Worm (Caenorhabditis elegans): ENCODE data around the gene T01E8.1.

T01E8.1 gene

ce11 chrII:10202275-10202674 lies 4.2 kb upstream of the T01E8.1 start (continued):
- TF ChIP-seq ceh-30 (tag; optimal IDR thresholded peaks at IDR 0.05) = no peak
- TF ChIP-seq madf-2 (tag; optimal IDR thresholded peaks at IDR 0.05) = peak; percentile 37
- TF ChIP-seq ttx-3 (tag; optimal IDR thresholded peaks at IDR 0.05) = no peak
- TF ChIP-seq hlh-13 (GFP tag; optimal IDR thresholded peaks at IDR 0.05) = peak; percentile 4
- no peak for TF ChIP-seq npax-4 (tag; optimal IDR thresholded peaks at IDR 0.05)
- no peak for TF ChIP-seq C38D4.7 (GFP tag; optimal IDR thresholded peaks at IDR 0.05)
- no peak for TF ChIP-seq ceh-45 (GFP tag; IDR thresholded peaks at IDR 0.05)
- peak; percentile 59 for TF ChIP-seq unc-42 (tag; optimal IDR thresholded peaks at IDR 0.05)
- TF ChIP-seq fkh-6 (tag; optimal IDR thresholded peaks at IDR 0.05) = peak; percentile 47
- TF ChIP-seq nfya-1 (tag; optimal IDR thresholded peaks at IDR 0.05) = peak; percentile 79
- TF ChIP-seq odd-2 (tag; optimal IDR thresholded peaks at IDR 0.05) = no peak
- TF ChIP-seq eyg-1 (tag; optimal IDR thresholded peaks at IDR 0.05) = no peak
- TF ChIP-seq sdc-2 (tag; optimal IDR thresholded peaks at IDR 0.05) = no peak
- no peak for TF ChIP-seq C08G9.2 (tag; optimal IDR thresholded peaks at IDR 0.05)
- TF ChIP-seq ceh-22 (tag; optimal IDR thresholded peaks at IDR 0.05) = no peak

- TF ChIP-seq ceh-14 (tag; optimal IDR thresholded peaks at IDR 0.05) = no peak
- TF ChIP-seq K02D7.2 (tag; optimal IDR thresholded peaks at IDR 0.05) = no peak
- TF ChIP-seq ceh-31 (tag; optimal IDR thresholded peaks at IDR 0.05) = no peak
- TF ChIP-seq pha-2 (tag; optimal IDR thresholded peaks at IDR 0.05) = no peak
- peak; percentile 11 for TF ChIP-seq unc-55 (GFP tag; optimal IDR thresholded peaks at IDR 0.05)
Observed at ce11 chrII:10203067-10203466, 3.5 kb upstream of the T01E8.1 start.

- TF ChIP-seq dve-1 (tag; optimal IDR thresholded peaks at IDR 0.05) (peak; percentile 12), pqm-1 (tag; optimal IDR thresholded peaks at IDR 0.05) (no peak)
Observed at ce11 chrII:10203765-10204164, 2.8 kb upstream of the T01E8.1 start.

ce11 chrII:10204428-10205049 lies 2.0 kb upstream of the T01E8.1 start:
- TF ChIP-seq K09A11.1 (tag; optimal IDR thresholded peaks at IDR 0.05; ENCODE audit: insufficient read depth) = no peak
- TF ChIP-seq hlh-15 (tag; optimal IDR thresholded peaks at IDR 0.05) = no peak
- TF ChIP-seq hlh-6 (tag; optimal IDR thresholded peaks at IDR 0.05) = no peak
- TF ChIP-seq sdc-2 (tag; optimal IDR thresholded peaks at IDR 0.05) = no peak
- no peak for TF ChIP-seq K02D7.2 (tag; optimal IDR thresholded peaks at IDR 0.05)
- TF ChIP-seq ceh-24 (tag; optimal IDR thresholded peaks at IDR 0.05) = no peak
- TF ChIP-seq Y22D7AL.16 (tag; optimal IDR thresholded peaks at IDR 0.05) = no peak
- TF ChIP-seq ceh-30 (tag; optimal IDR thresholded peaks at IDR 0.05) = no peak
- TF ChIP-seq syd-9 (tag; optimal IDR thresholded peaks at IDR 0.05) = no peak
- TF ChIP-seq ceh-31 (tag; optimal IDR thresholded peaks at IDR 0.05) = no peak
- TF ChIP-seq lim-6 (tag; optimal IDR thresholded peaks at IDR 0.05) = no peak
- TF ChIP-seq sox-4 (tag; optimal IDR thresholded peaks at IDR 0.05) = no peak
- peak; percentile 45 for TF ChIP-seq ceh-18 (tag; optimal IDR thresholded peaks at IDR 0.05)
- TF ChIP-seq pros-1 (tag; optimal IDR thresholded peaks at IDR 0.05) = no peak
- TF ChIP-seq ets-4 (tag; optimal IDR thresholded peaks at IDR 0.05) = no peak
- TF ChIP-seq gmeb-2 (tag; optimal IDR thresholded peaks at IDR 0.05) = no peak
- TF ChIP-seq elt-2 (tag; optimal IDR thresholded peaks at IDR 0.05) = no peak
- TF ChIP-seq elt-4 (tag; optimal IDR thresholded peaks at IDR 0.05) = no peak
- TF ChIP-seq pax-1 (tag; optimal IDR thresholded peaks at IDR 0.05) = no peak
- no peak for TF ChIP-seq npax-4 (tag; optimal IDR thresholded peaks at IDR 0.05)
- no peak for TF ChIP-seq pag-3 (tag; optimal IDR thresholded peaks at IDR 0.05; ENCODE audit: borderline replicate concordance)
- no peak for TF ChIP-seq sox-2 (GFP tag; IDR thresholded peaks at IDR 0.05)
- no peak for TF ChIP-seq ceh-9 (tag; optimal IDR thresholded peaks at IDR 0.05)
- no peak for TF ChIP-seq F13H6.1 (tag; optimal IDR thresholded peaks at IDR 0.05)
- TF ChIP-seq fkh-6 (tag; optimal IDR thresholded peaks at IDR 0.05) = no peak
- no peak for TF ChIP-seq lin-11 (tag; optimal IDR thresholded peaks at IDR 0.05)
- no peak for TF ChIP-seq ceh-45 (GFP tag; IDR thresholded peaks at IDR 0.05)
- TF ChIP-seq rnt-1 (tag; optimal IDR thresholded peaks at IDR 0.05) = peak; percentile 32
- no peak for TF ChIP-seq unc-42 (tag; optimal IDR thresholded peaks at IDR 0.05)
- TF ChIP-seq hlh-30 (tag; optimal IDR thresholded peaks at IDR 0.05; ENCODE audit: insufficient read depth) = peak; percentile 11
- TF ChIP-seq T23F11.4 (GFP tag; optimal IDR thresholded peaks at IDR 0.05) = no peak
- TF ChIP-seq unc-55 (GFP tag; optimal IDR thresholded peaks at IDR 0.05) = peak; percentile 76
- peak; percentile 46 for TF ChIP-seq ceh-22 (tag; optimal IDR thresholded peaks at IDR 0.05)
- no peak for TF ChIP-seq pha-2 (tag; optimal IDR thresholded peaks at IDR 0.05)
- no peak for TF ChIP-seq pqm-1 (tag; optimal IDR thresholded peaks at IDR 0.05)
- no peak for TF ChIP-seq odd-2 (tag; optimal IDR thresholded peaks at IDR 0.05)

Data from whole organism, late embryonic.